Worm (Caenorhabditis elegans): ENCODE results near the gene mdt-17.

Gene mdt-17

ce11 chrV:20249438-20250120 lies 17.5 kb downstream of the mdt-17 start, which contains the start of gene swsn-1:
TSS of gene swsn-1 (minus strand) at chrV:20249488.
- no peak for TF ChIP-seq elt-3 (tag; optimal IDR thresholded peaks at IDR 0.05)
- peak; percentile 10 for TF ChIP-seq lin-15B (tag; optimal IDR thresholded peaks at IDR 0.05)
- no peak for TF ChIP-seq fos-1 (tag; optimal IDR thresholded peaks at IDR 0.05)
- no peak for TF ChIP-seq elt-1 (tag; optimal IDR thresholded peaks at IDR 0.05)
- TF ChIP-seq nhr-67 (tag; optimal IDR thresholded peaks at IDR 0.05), result no peak
- TF ChIP-seq lsy-12 (tag; optimal IDR thresholded peaks at IDR 0.05), result no peak
- TF ChIP-seq nfya-1 (tag; optimal IDR thresholded peaks at IDR 0.05; ENCODE audit: insufficient read depth), result peak; percentile 63
- no peak for TF ChIP-seq zag-1 (tag; optimal IDR thresholded peaks at IDR 0.05)
- peak; percentile 36 for TF ChIP-seq ceh-28 (tag; optimal IDR thresholded peaks at IDR 0.05)
- TF ChIP-seq unc-39 (tag; optimal IDR thresholded peaks at IDR 0.05), result no peak
- TF ChIP-seq pha-4 (tag; optimal IDR thresholded peaks at IDR 0.05), result no peak
- no peak for TF ChIP-seq egl-5 (tag; optimal IDR thresholded peaks at IDR 0.05)
- no peak for TF ChIP-seq egl-27 (tag; optimal IDR thresholded peaks at IDR 0.05)
- TF ChIP-seq pqm-1 (tag; optimal IDR thresholded peaks at IDR 0.05), result peak; percentile 6
- TF ChIP-seq ztf-11 (tag; optimal IDR thresholded peaks at IDR 0.05), result no peak
- no peak for TF ChIP-seq nhr-77 (tag; optimal IDR thresholded peaks at IDR 0.05)
- no peak for TF ChIP-seq nhr-25 (tag; optimal IDR thresholded peaks at IDR 0.05)
- TF ChIP-seq ceh-16 (tag; optimal IDR thresholded peaks at IDR 0.05), result no peak
- no peak for TF ChIP-seq jun-1 (tag; optimal IDR thresholded peaks at IDR 0.05)
- no peak for TF ChIP-seq nhr-76 (tag; optimal IDR thresholded peaks at IDR 0.05)
- no peak for TF ChIP-seq fkh-10 (GFP tag; optimal IDR thresholded peaks at IDR 0.05)
- TF ChIP-seq aly-2 (tag; optimal IDR thresholded peaks at IDR 0.05), result no peak
- TF ChIP-seq ama-1 (optimal IDR thresholded peaks at IDR 0.05), result no peak
- TF ChIP-seq hmg-11 (tag; optimal IDR thresholded peaks at IDR 0.05), result peak; percentile 85
- TF ChIP-seq nhr-11 (tag; optimal IDR thresholded peaks at IDR 0.05), result no peak
- no peak for TF ChIP-seq ztf-4 (tag; optimal IDR thresholded peaks at IDR 0.05)

ce11 chrV:20241243-20241862 lies 25.7 kb downstream of the mdt-17 start:
- TF ChIP-seq nhr-67 (tag; optimal IDR thresholded peaks at IDR 0.05) (no peak), R02D3.7 (tag; optimal IDR thresholded peaks at IDR 0.05) (no peak), mdl-1 (tag; optimal IDR thresholded peaks at IDR 0.05) (no peak), daf-12 (tag; optimal IDR thresholded peaks at IDR 0.05) (no peak), fkh-2 (tag; optimal IDR thresholded peaks at IDR 0.05) (no peak), nhr-43 (tag; optimal IDR thresholded peaks at IDR 0.05; ENCODE audit: poor library complexity, severe bottlenecking) (no peak), fos-1 (tag; optimal IDR thresholded peaks at IDR 0.05) (no peak), ztf-4 (tag; optimal IDR thresholded peaks at IDR 0.05) (no peak), fkh-10 (GFP tag; optimal IDR thresholded peaks at IDR 0.05) (no peak), skn-1 (tag; optimal IDR thresholded peaks at IDR 0.05) (no peak), nhr-237 (tag; optimal IDR thresholded peaks at IDR 0.05) (no peak), elt-1 (tag; optimal IDR thresholded peaks at IDR 0.05) (no peak)

ce11 chrV:20237429-20237828 lies 29.6 kb downstream of the mdt-17 start, which contains the start of gene sld-5:
TSS of gene sld-5 (minus strand) at chrV:20237745.
- TF ChIP-seq lsy-12 (tag; optimal IDR thresholded peaks at IDR 0.05) (no peak), nhr-11 (tag; optimal IDR thresholded peaks at IDR 0.05) (no peak), hmg-11 (tag; optimal IDR thresholded peaks at IDR 0.05) (no peak), elt-3 (tag; optimal IDR thresholded peaks at IDR 0.05) (no peak), pqm-1 (tag; optimal IDR thresholded peaks at IDR 0.05) (no peak), nfya-1 (tag; optimal IDR thresholded peaks at IDR 0.05; ENCODE audit: insufficient read depth) (no peak), mml-1 (tag; optimal IDR thresholded peaks at IDR 0.05) (no peak), egl-5 (tag; optimal IDR thresholded peaks at IDR 0.05) (no peak), aly-2 (tag; optimal IDR thresholded peaks at IDR 0.05) (no peak), daf-12 (tag; optimal IDR thresholded peaks at IDR 0.05) (no peak), nhr-67 (tag; optimal IDR thresholded peaks at IDR 0.05) (no peak), ceh-9 (tag; optimal IDR thresholded peaks at IDR 0.05) (no peak), nhr-237 (tag; optimal IDR thresholded peaks at IDR 0.05) (no peak), ztf-4 (tag; optimal IDR thresholded peaks at IDR 0.05) (no peak), elt-2 (tag; optimal IDR thresholded peaks at IDR 0.05) (no peak), nhr-25 (tag; optimal IDR thresholded peaks at IDR 0.05) (no peak)

Measured in whole organism, L3 larva.